Worm (Caenorhabditis elegans): ENCODE results near the gene F56F10.1.

The F56F10.1 gene

ce11 chrX:924495-925008 lies 52.1 kb downstream of the F56F10.1 start, which contains the start of the genes pifk-1 and tbc-11:
Gene pifk-1, minus strand, starts transcription at chrX:924511.
Gene tbc-11, plus strand, starts transcription at chrX:924958.
- TF ChIP-seq lin-35 (GFP tag; optimal IDR thresholded peaks at IDR 0.05) (peak in 1 of 2 experiments; percentile 74), sox-4 (tag; optimal IDR thresholded peaks at IDR 0.05) (no peak), unc-86 (tag; optimal IDR thresholded peaks at IDR 0.05) (no peak), hlh-17 (GFP tag; optimal IDR thresholded peaks at IDR 0.05; ENCODE audit: borderline replicate concordance) (no peak), nhr-28 (tag; optimal IDR thresholded peaks at IDR 0.05) (no peak), lsy-2 (tag; optimal IDR thresholded peaks at IDR 0.05) (peak in 1 of 2 experiments; percentile 62), ztf-11 (tag; optimal IDR thresholded peaks at IDR 0.05) (no peak), aha-1 (tag; optimal IDR thresholded peaks at IDR 0.05) (no peak), nhr-71 (tag; optimal IDR thresholded peaks at IDR 0.05) (peak; percentile 34), ceh-82 (tag; optimal IDR thresholded peaks at IDR 0.05) (peak in 1 of 3 experiments; percentile 63), efl-3 (GFP tag; optimal IDR thresholded peaks at IDR 0.05) (no peak), nhr-76 (tag; optimal IDR thresholded peaks at IDR 0.05) (no peak), lin-14 (GFP tag; optimal IDR thresholded peaks at IDR 0.05) (peak; percentile 80), nhr-47 (tag; optimal IDR thresholded peaks at IDR 0.05) (peak; percentile 37), pax-3 (tag; optimal IDR thresholded peaks at IDR 0.05) (no peak), hpl-2 (GFP tag; optimal IDR thresholded peaks at IDR 0.05) (no peak), lin-13 (GFP tag; optimal IDR thresholded peaks at IDR 0.05) (no peak), fkh-10 (GFP tag; optimal IDR thresholded peaks at IDR 0.05) (no peak), ceh-8 (GFP tag; optimal IDR thresholded peaks at IDR 0.05) (no peak), rnt-1 (tag; optimal IDR thresholded peaks at IDR 0.05) (no peak), lin-39 (tag; optimal IDR thresholded peaks at IDR 0.05) (no peak), fos-1 (tag; optimal IDR thresholded peaks at IDR 0.05) (peak; percentile 29), alr-1 (tag; optimal IDR thresholded peaks at IDR 0.05; ENCODE audit: borderline replicate concordance) (no peak), F16B12.6 (tag; optimal IDR thresholded peaks at IDR 0.05) (peak; percentile 44), pqm-1 (tag; optimal IDR thresholded peaks at IDR 0.05) (no peak), hlh-4 (tag; optimal IDR thresholded peaks at IDR 0.05) (no peak), zag-1 (tag; optimal IDR thresholded peaks at IDR 0.05) (no peak), efl-1 (optimal IDR thresholded peaks at IDR 0.05) (peak; percentile 28 to 43), efl-1 (GFP tag; optimal IDR thresholded peaks at IDR 0.05 in 1 of 2) (peak in 1 of 2 experiments; percentile 3), xbp-1 (tag; optimal IDR thresholded peaks at IDR 0.05) (no peak), tbx-2 (tag; optimal IDR thresholded peaks at IDR 0.05) (peak; percentile 21), nhr-237 (tag; optimal IDR thresholded peaks at IDR 0.05) (peak; percentile 14), vab-15 (tag; optimal IDR thresholded peaks at IDR 0.05) (no peak), C16A3.4 (tag; optimal IDR thresholded peaks at IDR 0.05) (peak; percentile 54), nhr-19 (GFP tag; conservative IDR thresholded peaks at IDR 0.05) (no peak), sptf-1 (tag; optimal IDR thresholded peaks at IDR 0.05) (no peak), blmp-1 (tag; optimal IDR thresholded peaks at IDR 0.05) (peak; percentile 67), snu-23 (GFP tag; optimal IDR thresholded peaks at IDR 0.05) (peak; percentile 65), ceh-63 (GFP tag; optimal IDR thresholded peaks at IDR 0.05) (no peak), nhr-20 (tag; optimal IDR thresholded peaks at IDR 0.05) (peak; percentile 41), nhr-77 (tag; optimal IDR thresholded peaks at IDR 0.05) (no peak), ztf-4 (tag; optimal IDR thresholded peaks at IDR 0.05) (no peak), mdl-1 (tag; optimal IDR thresholded peaks at IDR 0.05) (peak in 1 of 2 experiments; percentile 37), fkh-8 (tag; optimal IDR thresholded peaks at IDR 0.05) (peak; percentile 21), snpc-4 (tag; optimal IDR thresholded peaks at IDR 0.05) (no peak), ces-1 (GFP tag; optimal IDR thresholded peaks at IDR 0.05) (no peak), lir-3 (tag; optimal IDR thresholded peaks at IDR 0.05; ENCODE audit: poor library complexity) (no peak), zip-4 (GFP tag; optimal IDR thresholded peaks at IDR 0.05) (no peak), jun-1 (tag; optimal IDR thresholded peaks at IDR 0.05) (no peak), unc-62 (GFP tag; optimal IDR thresholded peaks at IDR 0.05) (no peak), elt-3 (tag; optimal IDR thresholded peaks at IDR 0.05) (peak in 1 of 6 experiments; percentile 54), mef-2 (tag; optimal IDR thresholded peaks at IDR 0.05) (no peak), C34B4.2 (tag; optimal IDR thresholded peaks at IDR 0.05) (no peak)

Data from whole organism, L1 larva.